Worm (Caenorhabditis elegans): ENCODE results near the gene sru-9.
A peak's percentile ranks its signal among the peaks of the same experiment; 100 is the strongest.
"Not testable (repeated sequence)": the region's sequence is repeated elsewhere in the genome, so short reads cannot be mapped to it uniquely, and the experiment has no call there.

sru-9 gene

ce11 chrIV:13564284-13564683 lies 24.5 kb upstream of the sru-9 start:
- no peak for TF ChIP-seq php-3 (GFP tag; IDR thresholded peaks at IDR 0.05)
- no peak for TF ChIP-seq tra-1 (GFP tag; IDR thresholded peaks at IDR 0.05)
- no peak for TF ChIP-seq lin-29 (GFP tag; IDR thresholded peaks at IDR 0.05)
- no peak for TF ChIP-seq hlh-30 (tag; optimal IDR thresholded peaks at IDR 0.05; ENCODE audit: insufficient read depth)
- TF ChIP-seq fkh-10 (GFP tag; optimal IDR thresholded peaks at IDR 0.05), result peak; percentile 77
- no peak for TF ChIP-seq Y5F2A.4 (GFP tag; optimal IDR thresholded peaks at IDR 0.05)
- no peak for TF ChIP-seq lin-15B (tag; optimal IDR thresholded peaks at IDR 0.05)
- no peak for TF ChIP-seq zfp-3 (GFP tag; conservative IDR thresholded peaks at IDR 0.05)

- TF ChIP-seq nhr-42 (GFP tag; IDR thresholded peaks at IDR 0.05), result no peak
- TF ChIP-seq aha-1 (tag), result peak; percentile 46
Measured at ce11 chrIV:13574733-13575132, 14.1 kb upstream of the sru-9 start, which contains the start of gene srd-10. Gene srd-10 (plus strand): TSS chrIV:13575033.

DNA sequence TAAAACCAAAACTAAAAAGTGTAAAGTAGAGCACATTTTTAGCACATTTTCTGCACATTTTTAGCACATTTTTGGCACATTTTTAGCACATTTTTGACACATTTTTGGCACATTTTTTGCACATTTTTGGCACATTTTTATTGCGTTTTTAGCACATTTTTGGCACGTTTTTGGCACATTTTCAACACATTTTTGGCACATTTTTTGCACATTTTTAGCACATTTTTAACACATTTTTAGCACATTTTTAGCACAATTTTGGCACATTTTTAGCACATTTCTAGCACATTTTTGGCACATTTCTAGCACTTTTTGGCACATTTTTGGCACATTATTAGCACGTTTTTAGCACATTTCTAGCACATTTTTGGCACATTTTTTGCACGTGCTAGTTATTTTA lies 13.1 kb upstream of the sru-9 start:
- TF ChIP-seq nhr-11 (tag; optimal IDR thresholded peaks at IDR 0.05), result no peak
- TF ChIP-seq nhr-102 (tag; optimal IDR thresholded peaks at IDR 0.05), result peak; percentile 94
- TF ChIP-seq unc-62 (GFP tag; optimal IDR thresholded peaks at IDR 0.05 in 1 of 2), result peak in 1 of 2 experiments; percentile 76
- no peak for TF ChIP-seq unc-62 (tag; optimal IDR thresholded peaks at IDR 0.05)
- TF ChIP-seq zfp-3 (GFP tag; conservative IDR thresholded peaks at IDR 0.05), result no peak

DNA sequence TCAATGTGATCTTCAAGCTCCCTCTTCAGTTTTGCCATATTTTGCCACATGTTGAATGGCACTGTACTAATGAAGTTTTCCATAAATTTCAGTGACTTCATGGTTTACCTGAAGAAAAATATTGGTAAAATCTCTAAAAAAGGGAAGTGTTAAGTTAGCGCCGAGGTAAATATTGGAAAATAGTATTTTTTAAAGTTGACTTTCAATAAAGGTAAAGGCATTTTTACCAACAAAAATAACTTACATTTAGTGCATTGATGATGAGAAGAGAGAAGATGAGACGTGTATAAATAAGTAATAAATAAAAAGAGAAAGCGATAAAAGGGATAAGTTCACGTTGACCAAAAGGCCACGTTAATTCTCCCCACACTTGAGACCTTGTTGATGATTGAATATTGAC lies 10.6 kb upstream of the sru-9 start, which contains the start of gene Y45F10B.8:
Gene Y45F10B.8, minus strand, starts transcription at position 101 of the 400 bp plus-strand sequence.
- TF ChIP-seq lir-3, nhr-6, aly-2 (tag; optimal IDR thresholded peaks at IDR 0.05): not testable (repeated sequence)

ce11 chrIV:13578953-13579352 lies 9.8 kb upstream of the sru-9 start, which contains the start of gene sru-16:
Gene sru-16 (plus strand): TSS chrIV:13579253.
- not testable (repeated sequence) for TF ChIP-seq fos-1 (tag; optimal IDR thresholded peaks at IDR 0.05); ZK337.2 (GFP tag; IDR thresholded peaks at IDR 0.05); hlh-30 (tag; optimal IDR thresholded peaks at IDR 0.05; ENCODE audit: insufficient read depth)

ce11 chrIV:13582909-13583308 lies 5.9 kb upstream of the sru-9 start, which contains the start of gene sru-12:
Gene sru-12 (plus strand): TSS chrIV:13583209.
- TF ChIP-seq hlh-11 (tag; optimal IDR thresholded peaks at IDR 0.05) (no peak), zfp-3 (GFP tag; conservative IDR thresholded peaks at IDR 0.05) (no peak), ctbp-1 (GFP tag; IDR thresholded peaks at IDR 0.05) (no peak), dve-1 (tag; optimal IDR thresholded peaks at IDR 0.05; ENCODE audit: insufficient read depth) (no peak), nhr-111 (GFP tag; optimal IDR thresholded peaks at IDR 0.05) (no peak), zip-2 (tag; optimal IDR thresholded peaks at IDR 0.05) (no peak), ces-1 (GFP tag; optimal IDR thresholded peaks at IDR 0.05) (no peak), F44E2.7 (GFP tag; IDR thresholded peaks at IDR 0.05) (no peak), sdz-12 (GFP tag; optimal IDR thresholded peaks at IDR 0.05) (no peak), hmg-1.1 (GFP tag; IDR thresholded peaks at IDR 0.05) (no peak), dmd-8 (GFP tag; IDR thresholded peaks at IDR 0.05) (no peak), zfp-2 (tag; optimal IDR thresholded peaks at IDR 0.05) (no peak), mes-2 (tag; optimal IDR thresholded peaks at IDR 0.05; ENCODE audit: poor library complexity, severe bottlenecking) (no peak), skn-1 (tag; optimal IDR thresholded peaks at IDR 0.05) (no peak), F37D6.2 (tag; optimal IDR thresholded peaks at IDR 0.05) (no peak), ztf-7 (tag; optimal IDR thresholded peaks at IDR 0.05) (no peak), fkh-10 (GFP tag; optimal IDR thresholded peaks at IDR 0.05) (no peak), tag-97 (GFP tag; IDR thresholded peaks at IDR 0.05) (no peak), cey-2 (tag; optimal IDR thresholded peaks at IDR 0.05; ENCODE audit: borderline replicate concordance, insufficient read depth) (no peak), daf-19 (GFP tag; conservative IDR thresholded peaks at IDR 0.05) (no peak)
